Worm (Caenorhabditis elegans) whole organism, L1 larva: ENCODE data around the gene F17E9.3.

Experiments
- C04F5.9 ChIP-seq: sonication (generic microtip); optimal IDR thresholded peaks from 2 replicates; lab custom pipeline; 2016; ENCODE audit warnings: missing genetic modification characterization, missing compliant biosample characterization
- C16A3.4 ChIP-seq: fragments of 150-350 bp; optimal IDR thresholded peaks from 2 replicates; lab custom pipeline; 2014; ENCODE audit warnings: missing biosample characterization, missing genetic modification characterization
- F16B12.6 ChIP-seq: fragments of 150-350 bp; optimal IDR thresholded peaks from 2 replicates; lab custom pipeline; 2014; ENCODE audit warnings: missing biosample characterization, missing genetic modification characterization
- Y116A8C.19 ChIP-seq: sonication (generic microtip); optimal IDR thresholded peaks from 2 replicates; lab custom pipeline; 2016; ENCODE audit warnings: missing compliant biosample characterization, missing genetic modification characterization, borderline replicate concordance
- aha-1 ChIP-seq: fragments of 150-350 bp; optimal IDR thresholded peaks from 2 replicates; lab custom pipeline; 2014; ENCODE audit warnings: missing biosample characterization, missing genetic modification characterization
- alr-1 ChIP-seq: fragments of 200-800 bp; sonication (Bioruptor generic); optimal IDR thresholded peaks from 2 replicates; lab custom pipeline; 2018; ENCODE audit warnings: borderline replicate concordance, mild to moderate bottlenecking, missing genetic modification characterization, missing compliant biosample characterization
- ama-1 ChIP-seq: fragments of 150-350 bp; optimal IDR thresholded peaks from 2 replicates; lab custom pipeline; 2014
- blmp-1 ChIP-seq: fragments of 150-350 bp; optimal IDR thresholded peaks from 2 replicates; lab custom pipeline; 2014; ENCODE audit warnings: missing biosample characterization, missing genetic modification characterization
- ceh-63 ChIP-seq: fragments of 200-800 bp; sonication (Bioruptor generic); optimal IDR thresholded peaks from 2 replicates; lab custom pipeline; 2018; ENCODE audit warnings: mild to moderate bottlenecking, missing genetic modification characterization, missing compliant biosample characterization
- ceh-82 ChIP-seq, 3 experiments: fragments of 150-350 bp in 1 of 3; sonication (generic microtip) in 2 of 3; optimal IDR thresholded peaks; 2 replicates each; lab custom pipeline; 2014 to 2017; ENCODE audit warnings: missing biosample characterization in 3 of 3, missing genetic modification characterization in 3 of 3
- dpl-1 ChIP-seq, 3 experiments: fragments of 150-350 bp in 2 of 3; sonication (generic microtip) in 1 of 3; optimal IDR thresholded peaks; 2 replicates each; lab custom pipeline; 2014 to 2017; ENCODE audit warnings: missing biosample characterization in 3 of 3, missing genetic modification characterization in 3 of 3, missing genetic modification reagents in 3 of 3
- dsc-1 ChIP-seq: sonication (generic microtip); optimal IDR thresholded peaks from 2 replicates; lab custom pipeline; 2016; ENCODE audit warnings: mild to moderate bottlenecking, missing genetic modification characterization, missing compliant biosample characterization
- efl-1 ChIP-seq, 4 experiments: fragments of 150-350 bp; optimal IDR thresholded peaks in 3 of 4; peaks in 1 of 4; 1 replicate in 1 of 4; 2 replicates in 3 of 4; lab custom pipeline; 2014; ENCODE audit warnings: missing biosample characterization in 2 of 4, missing genetic modification characterization in 2 of 4, missing genetic modification reagents in 2 of 4
- efl-3 ChIP-seq: fragments of 200-800 bp; sonication (Bioruptor generic); optimal IDR thresholded peaks from 2 replicates; lab custom pipeline; 2018; ENCODE audit warnings: mild to moderate bottlenecking, missing genetic modification characterization, missing compliant biosample characterization
- egl-13 ChIP-seq: sonication (generic microtip); optimal IDR thresholded peaks from 2 replicates; lab custom pipeline; 2016; ENCODE audit warnings: missing genotype, missing genetic modification reagents, missing genetic modification characterization, missing compliant biosample characterization
- elt-2 ChIP-seq: sonication (generic microtip); optimal IDR thresholded peaks from 2 replicates; lab custom pipeline; 2016; ENCODE audit warnings: missing genetic modification characterization, mild to moderate bottlenecking, inconsistent platforms, missing compliant biosample characterization, missing genetic modification reagents
- elt-3 ChIP-seq, 6 experiments: fragments of 150-350 bp in 1 of 6; sonication (generic microtip); optimal IDR thresholded peaks; 2 replicates each; lab custom pipeline; 2017 to 2018; ENCODE audit warnings: missing biosample characterization in 6 of 6, missing genetic modification characterization in 6 of 6, inconsistent platforms in 1 of 6
- fkh-10 ChIP-seq: sonication (generic microtip); optimal IDR thresholded peaks from 2 replicates; lab custom pipeline; 2017; ENCODE audit warnings: missing biosample characterization, missing genetic modification reagents, missing genetic modification characterization
- fkh-8 ChIP-seq: sonication (generic microtip); optimal IDR thresholded peaks from 2 replicates; lab custom pipeline; 2016; ENCODE audit warnings: mild to moderate bottlenecking, missing genetic modification characterization, missing compliant biosample characterization
- fos-1 ChIP-seq: fragments of 150-350 bp; optimal IDR thresholded peaks from 2 replicates; lab custom pipeline; 2014; ENCODE audit warnings: missing biosample characterization, missing genetic modification characterization
- grh-1 ChIP-seq: fragments of 200-800 bp; sonication (Bioruptor generic); IDR thresholded peaks from 2 replicates; pipeline ENCODE4 v1.3.6; 2022; ENCODE audit warnings: missing genetic modification reagents, missing genetic modification characterization, missing compliant biosample characterization
- hpl-2 ChIP-seq: fragments of 150-350 bp; optimal IDR thresholded peaks from 2 replicates; lab custom pipeline; 2014; ENCODE audit warnings: missing biosample characterization, missing genetic modification reagents, missing genetic modification characterization
- irx-1 ChIP-seq: sonication (generic microtip); optimal IDR thresholded peaks from 2 replicates; lab custom pipeline; 2016; ENCODE audit warnings: missing genetic modification characterization, missing compliant biosample characterization
- isw-1 ChIP-seq: fragments of 200-800 bp; sonication (Bioruptor generic); IDR thresholded peaks from 2 replicates; pipeline ENCODE4 v1.3.6; 2022; ENCODE audit warnings: missing genetic modification characterization, missing compliant biosample characterization
- jun-1 ChIP-seq: fragments of 150-350 bp; optimal IDR thresholded peaks from 2 replicates; lab custom pipeline; 2014; ENCODE audit warnings: missing biosample characterization, missing genetic modification reagents, missing genetic modification characterization
- lin-13 ChIP-seq: fragments of 150-350 bp; optimal IDR thresholded peaks from 2 replicates; lab custom pipeline; 2014; ENCODE audit warnings: missing biosample characterization, missing genetic modification reagents, missing genetic modification characterization
- lin-15B ChIP-seq: fragments of 150-350 bp; sonication (generic microtip); optimal IDR thresholded peaks from 3 replicates; lab custom pipeline; 2014; ENCODE audit warnings: missing biosample characterization, missing genetic modification characterization
- lin-39 ChIP-seq: fragments of 150-350 bp; optimal IDR thresholded peaks from 2 replicates; lab custom pipeline; 2014; ENCODE audit warnings: missing biosample characterization, missing genetic modification reagents, missing genetic modification characterization
- lir-3 ChIP-seq: sonication (generic microtip); optimal IDR thresholded peaks from 2 replicates; lab custom pipeline; 2016; ENCODE audit warnings: mild to moderate bottlenecking, missing genetic modification characterization, moderate library complexity, missing compliant biosample characterization; ENCODE audit not compliant: poor library complexity
- lsy-2 ChIP-seq, 2 experiments: fragments of 150-350 bp; optimal IDR thresholded peaks; 2 replicates each; lab custom pipeline; 2014; ENCODE audit warnings: missing biosample characterization in 2 of 2, missing genetic modification characterization in 2 of 2
- mab-9 ChIP-seq: fragments of 200-800 bp; sonication (Bioruptor generic); IDR thresholded peaks from 2 replicates; pipeline ENCODE4 v1.3.6; 2022; ENCODE audit warnings: missing genetic modification reagents, missing genetic modification characterization, missing compliant biosample characterization
- nhr-12 ChIP-seq: sonication (generic microtip); optimal IDR thresholded peaks from 2 replicates; lab custom pipeline; 2017; ENCODE audit warnings: missing biosample characterization, missing genetic modification characterization
- nhr-19 ChIP-seq: fragments of 200-800 bp; sonication (Bioruptor generic); conservative IDR thresholded peaks from 2 replicates; pipeline ENCODE4 v1.3.6; 2022; ENCODE audit warnings: missing genetic modification characterization, missing compliant biosample characterization
- nhr-20 ChIP-seq: sonication (generic microtip); optimal IDR thresholded peaks from 2 replicates; lab custom pipeline; 2016; ENCODE audit warnings: mild to moderate bottlenecking, missing genetic modification characterization, missing compliant biosample characterization
- nhr-28 ChIP-seq: fragments of 150-350 bp; optimal IDR thresholded peaks from 2 replicates; lab custom pipeline; 2014; ENCODE audit warnings: missing biosample characterization, missing genetic modification characterization
- nhr-47 ChIP-seq: sonication (generic microtip); optimal IDR thresholded peaks from 2 replicates; lab custom pipeline; 2016; ENCODE audit warnings: mild to moderate bottlenecking, missing genetic modification characterization, moderate library complexity, missing compliant biosample characterization
- nhr-71 ChIP-seq: sonication (generic microtip); optimal IDR thresholded peaks from 2 replicates; lab custom pipeline; 2016; ENCODE audit warnings: mild to moderate bottlenecking, missing genetic modification characterization, moderate library complexity, missing compliant biosample characterization
- nhr-76 ChIP-seq: sonication (generic microtip); optimal IDR thresholded peaks from 2 replicates; lab custom pipeline; 2017; ENCODE audit warnings: missing biosample characterization, missing genetic modification characterization
- nhr-77 ChIP-seq: fragments of 150-350 bp; optimal IDR thresholded peaks from 2 replicates; lab custom pipeline; 2014; ENCODE audit warnings: missing biosample characterization, missing genetic modification characterization
- nhr-85 ChIP-seq: sonication (generic microtip); peaks from one replicate; lab custom pipeline; 2016; ENCODE audit warnings: missing genetic modification characterization, inconsistent platforms, missing compliant biosample characterization
- nhr-90 ChIP-seq: sonication (generic microtip); optimal IDR thresholded peaks from 2 replicates; lab custom pipeline; 2016; ENCODE audit warnings: mild to moderate bottlenecking, missing genetic modification characterization, missing compliant biosample characterization; ENCODE audit not compliant: poor library complexity
- pqm-1 ChIP-seq: sonication (generic microtip); optimal IDR thresholded peaks from 3 replicates; lab custom pipeline; 2017; ENCODE audit warnings: missing biosample characterization, missing genetic modification characterization
- rnt-1 ChIP-seq: sonication (generic microtip); optimal IDR thresholded peaks from 2 replicates; lab custom pipeline; 2016; ENCODE audit warnings: mild to moderate bottlenecking, missing genetic modification characterization, moderate library complexity, missing compliant biosample characterization
- snu-23 ChIP-seq: sonication (generic microtip); optimal IDR thresholded peaks from 2 replicates; lab custom pipeline; 2016; ENCODE audit warnings: missing genetic modification characterization, missing compliant biosample characterization
- sup-37 ChIP-seq: fragments of 200-800 bp; sonication (Bioruptor generic); optimal IDR thresholded peaks from 2 replicates; lab custom pipeline; 2018; ENCODE audit warnings: mild to moderate bottlenecking, missing genetic modification characterization, missing compliant biosample characterization
- swsn-7 ChIP-seq: sonication (generic microtip); optimal IDR thresholded peaks from 2 replicates; lab custom pipeline; 2016; ENCODE audit warnings: missing genetic modification characterization, missing compliant biosample characterization
- tbx-2 ChIP-seq: sonication (generic microtip); optimal IDR thresholded peaks from 2 replicates; lab custom pipeline; 2016; ENCODE audit warnings: missing genetic modification characterization, missing compliant biosample characterization
- unc-130 ChIP-seq: fragments of 150-350 bp; optimal IDR thresholded peaks from 2 replicates; lab custom pipeline; 2017; ENCODE audit warnings: missing biosample characterization, missing genetic modification characterization, inconsistent platforms
- unc-86 ChIP-seq: sonication (generic microtip); optimal IDR thresholded peaks from 2 replicates; lab custom pipeline; 2016; ENCODE audit warnings: missing genetic modification characterization, missing compliant biosample characterization
- unc-98 ChIP-seq: fragments of 200-800 bp; sonication (Bioruptor generic); IDR thresholded peaks from 2 replicates; pipeline ENCODE4 v1.3.6; 2022; ENCODE audit warnings: missing genetic modification characterization, missing compliant biosample characterization
- vab-15 ChIP-seq: sonication (generic microtip); optimal IDR thresholded peaks from 2 replicates; lab custom pipeline; 2017; ENCODE audit warnings: missing genotype, mild to moderate bottlenecking, missing genetic modification characterization, missing compliant biosample characterization
- xbp-1 ChIP-seq: sonication (generic microtip); optimal IDR thresholded peaks from 2 replicates; lab custom pipeline; 2016; ENCODE audit warnings: missing genetic modification characterization, missing compliant biosample characterization
- ztf-4 ChIP-seq: fragments of 150-350 bp; optimal IDR thresholded peaks from 2 replicates; lab custom pipeline; 2014; ENCODE audit warnings: missing biosample characterization, missing genetic modification characterization

Gene F17E9.3

DNA sequence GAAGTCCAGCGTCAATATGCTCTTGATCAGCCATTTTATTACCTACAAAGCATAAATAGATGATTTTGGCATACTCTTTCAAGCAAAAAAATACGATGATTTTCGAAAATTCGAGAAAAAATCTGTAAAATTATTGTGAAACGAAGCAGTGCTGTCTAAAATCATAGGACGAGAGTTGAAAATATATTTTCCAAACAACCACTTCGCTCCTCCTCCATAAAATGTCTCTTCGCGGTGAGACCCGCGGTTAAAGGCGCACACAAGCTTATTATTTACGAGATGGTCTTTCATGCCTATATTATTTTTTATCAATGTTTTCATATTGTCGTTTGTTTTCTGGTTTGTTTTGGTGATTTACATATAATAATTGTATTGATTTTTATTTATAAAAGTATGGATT is 24.6 kb downstream of the F17E9.3 start, which contains the start of gene nap-1:
TSS of gene nap-1 (minus strand) at position 42 of the 400 bp plus-strand sequence.
- no peak for TF ChIP-seq irx-1
- peak; percentile 65 to 86 (median 78) for TF ChIP-seq ceh-82 (tag; optimal IDR thresholded peaks at IDR 0.05; lab: Kevin White, UChicago)
- TF ChIP-seq nhr-85 (tag; lab: Kevin White, UChicago) = peak; percentile 71
- peak; percentile 61 for TF ChIP-seq nhr-90 (tag; lab: Kevin White, UChicago)
- no peak for TF ChIP-seq sup-37 (GFP tag; lab: Kevin White, UChicago)
- peak; percentile 88 for TF ChIP-seq C16A3.4
- TF ChIP-seq lin-15B (tag; lab: Kevin White, UChicago) = peak; percentile 58
- TF ChIP-seq fkh-8 = peak; percentile 69
- no peak for TF ChIP-seq ceh-63 (GFP tag; lab: Kevin White, UChicago)
- peak; percentile 42 for TF ChIP-seq aha-1 (tag; lab: Kevin White, UChicago)
- TF ChIP-seq Y116A8C.19 (tag; lab: Kevin White, UChicago) = no peak
- TF ChIP-seq nhr-76 = no peak
- TF ChIP-seq rnt-1 (tag; lab: Kevin White, UChicago) = peak; percentile 78
- TF ChIP-seq blmp-1 (tag; lab: Kevin White, UChicago) = peak; percentile 77
- TF ChIP-seq alr-1 (tag; lab: Kevin White, UChicago) = no peak
- TF ChIP-seq lin-39 (tag; lab: Kevin White, UChicago) = no peak
- peak; percentile 66 for TF ChIP-seq tbx-2
- peak; percentile 59 for TF ChIP-seq isw-1 (GFP tag; lab: Robert Waterston, UW)
- TF ChIP-seq mab-9 = no peak
- no peak for TF ChIP-seq unc-98 (GFP tag; lab: Robert Waterston, UW)
- TF ChIP-seq pqm-1 (tag; lab: Kevin White, UChicago) = peak; percentile 41
- peak; percentile 87 for TF ChIP-seq snu-23 (GFP tag; lab: Kevin White, UChicago)
- peak; percentile 84 to 93 for TF ChIP-seq lsy-2 (tag; optimal IDR thresholded peaks at IDR 0.05; lab: Kevin White, UChicago)
- TF ChIP-seq nhr-77 (tag; lab: Kevin White, UChicago) = peak; percentile 61
- TF ChIP-seq nhr-20 (tag; lab: Kevin White, UChicago) = peak; percentile 79
- TF ChIP-seq efl-3 (GFP tag; lab: Kevin White, UChicago) = no peak
- TF ChIP-seq nhr-47 (tag; lab: Kevin White, UChicago) = peak; percentile 79
- no peak for TF ChIP-seq nhr-28 (tag; lab: Kevin White, UChicago)
- peak; percentile 23 for TF ChIP-seq elt-2 (tag; lab: Kevin White, UChicago)
- peak; percentile 47 for TF ChIP-seq F16B12.6 (tag; lab: Kevin White, UChicago)
- peak; percentile 81 for TF ChIP-seq efl-1 (optimal IDR thresholded peaks at IDR 0.05; lab: Kevin White, UChicago)
- peak; percentile 70 to 97 for TF ChIP-seq efl-1 (GFP tag; optimal IDR thresholded peaks at IDR 0.05 in 1 of 2; lab: Kevin White, UChicago)
- TF ChIP-seq dsc-1 (tag; lab: Kevin White, UChicago) = peak; percentile 48
- no peak for TF ChIP-seq vab-15 (tag; lab: Kevin White, UChicago)
- peak; percentile 81 for TF ChIP-seq lin-13 (GFP tag; lab: Kevin White, UChicago)
- peak; percentile 45 for TF ChIP-seq fos-1 (tag; lab: Kevin White, UChicago)
- TF ChIP-seq grh-1 (GFP tag; lab: Robert Waterston, UW) = no peak
- no peak for TF ChIP-seq nhr-12 (tag; lab: Kevin White, UChicago)
- TF ChIP-seq dpl-1 (GFP tag; optimal IDR thresholded peaks at IDR 0.05; lab: Kevin White, UChicago) = peak; percentile 59 to 78 (median 72)
- TF ChIP-seq C04F5.9 = no peak
- TF ChIP-seq ama-1 = no peak
- peak; percentile 58 for TF ChIP-seq unc-86 (tag; lab: Kevin White, UChicago)
- TF ChIP-seq xbp-1 (tag; lab: Kevin White, UChicago) = peak; percentile 71
- peak; percentile 23 for TF ChIP-seq egl-13 (tag; lab: Kevin White, UChicago)
- peak; percentile 85 for TF ChIP-seq nhr-71 (tag; lab: Kevin White, UChicago)
- TF ChIP-seq swsn-7 (tag; lab: Kevin White, UChicago) = peak; percentile 69
- no peak for TF ChIP-seq hpl-2 (GFP tag; lab: Kevin White, UChicago)
- TF ChIP-seq fkh-10 (GFP tag; lab: Kevin White, UChicago) = no peak
- TF ChIP-seq unc-130 (tag; lab: Kevin White, UChicago) = peak; percentile 85
- TF ChIP-seq lir-3 (tag; lab: Kevin White, UChicago) = peak; percentile 21
- TF ChIP-seq elt-3 (tag; optimal IDR thresholded peaks at IDR 0.05; lab: Kevin White, UChicago) = peak in 2 of 6 experiments; percentile 21 to 78
- peak; percentile 76 for TF ChIP-seq nhr-19 (GFP tag; lab: Robert Waterston, UW)
- TF ChIP-seq jun-1 (tag; lab: Kevin White, UChicago) = peak; percentile 9
- TF ChIP-seq ztf-4 (tag; lab: Kevin White, UChicago) = no peak
